Fruit fly (Drosophila melanogaster) whole organism, larva: ENCODE measurements around the gene ex.

Source experiments
- noc ChIP-seq: fragments of 200-800 bp; sonication (Bioruptor generic); optimal IDR thresholded peaks from 3 replicates; lab custom pipeline; 2019; ENCODE audit warnings: missing biosample characterization, mild to moderate bottlenecking, missing genetic modification characterization, moderate library complexity

The ex gene

dm6 chr2L:430820-431628 is at the start of gene ex:
ex (plus strand) TSS chr2L:431227.
- no peak for TF ChIP-seq noc

dm6 chr2L:382807-383206 is 48.2 kb upstream of the ex start:
- no peak for TF ChIP-seq noc

- no peak for TF ChIP-seq noc
Measured at dm6 chr2L:390509-390908, 40.5 kb upstream of the ex start.

- TF ChIP-seq noc = peak; percentile 1
Measured at dm6 chr2L:392529-392928, 38.5 kb upstream of the ex start.

dm6 chr2L:395366-396117 is 35.5 kb upstream of the ex start:
- no peak for TF ChIP-seq noc

dm6 chr2L:402098-402497 is 28.9 kb upstream of the ex start, which contains the start of gene CG4213:
CG4213 (minus strand) TSS chr2L:402198.
- TF ChIP-seq noc = no peak

dm6 chr2L:403627-404575 is 27.1 kb upstream of the ex start, which contains the start of gene Polr1B:
Polr1B (plus strand) TSS chr2L:404285.
- no peak for TF ChIP-seq noc

- peak; percentile 67 for TF ChIP-seq noc
Measured at dm6 chr2L:412931-413330, 18.1 kb upstream of the ex start.

dm6 chr2L:413894-414293 is 17.1 kb upstream of the ex start:
- TF ChIP-seq noc = no peak

- peak; percentile 82 for TF ChIP-seq noc
Measured at dm6 chr2L:414593-415399, 16.2 kb upstream of the ex start, which contains the start of the genes AP-2alpha and ebi. AP-2alpha (minus strand) TSS chr2L:414777. ebi (plus strand) TSS chr2L:415067.

dm6 chr2L:419620-420184 is 11.3 kb upstream of the ex start, which contains the start of the genes CG13690 and RpLP1:
CG13690 (minus strand) TSS chr2L:419652.
RpLP1 (plus strand) TSS chr2L:419952.
- peak; percentile 76 for TF ChIP-seq noc

- no peak for TF ChIP-seq noc
Measured at dm6 chr2L:421119-421821, 9.8 kb upstream of the ex start, which contains the start of the genes CG11885 and CG13692. CG11885 (minus strand) TSS chr2L:421450. CG13692 (plus strand) TSS chr2L:421771.

- no peak for TF ChIP-seq noc
Measured at dm6 chr2L:422573-422972, 8.5 kb upstream of the ex start, which contains the start of gene BBS8. BBS8 (plus strand) TSS chr2L:422873.

- TF ChIP-seq noc = no peak
Measured at dm6 chr2L:423160-423559, 7.9 kb upstream of the ex start.
